Fruit fly (Drosophila melanogaster) whole organism, wandering third instar larva: ENCODE measurements around the gene Mur29B.
A peak's percentile ranks its signal among the peaks of the same experiment; 100 is the strongest.

Experiments used
- Abd-B ChIP-seq: fragments of >200 bp; optimal IDR thresholded peaks from 2 replicates; lab custom pipeline; 2017; ENCODE audit warnings: missing biosample characterization, missing genetic modification characterization
- CG32264 ChIP-seq: fragments of 200-800 bp; sonication (Bioruptor generic); optimal IDR thresholded peaks from 2 replicates; lab custom pipeline; 2016; ENCODE audit warnings: missing biosample characterization, missing genetic modification characterization
- CG9705 ChIP-seq: fragments of 200-800 bp; sonication (Bioruptor generic); optimal IDR thresholded peaks from 2 replicates; lab custom pipeline; 2018; ENCODE audit warnings: missing biosample characterization, mild to moderate bottlenecking, missing genetic modification characterization
- CrebA ChIP-seq: fragments of 200-800 bp; sonication (Bioruptor generic); optimal IDR thresholded peaks from 2 replicates; lab custom pipeline; 2016; ENCODE audit warnings: missing biosample characterization, mild to moderate bottlenecking, missing genetic modification characterization, borderline replicate concordance
- Dfd ChIP-seq: fragments of >200 bp; optimal IDR thresholded peaks from 2 replicates; lab custom pipeline; 2017; ENCODE audit warnings: missing biosample characterization, missing genetic modification characterization
- Dif ChIP-seq: fragments of 200-275, 200-300 bp; sonication (Bioruptor generic); optimal IDR thresholded peaks from 2 replicates; lab custom pipeline; 2018; ENCODE audit warnings: missing biosample characterization, missing genetic modification characterization; ENCODE audit not compliant: partially characterized antibody
- HLH106 ChIP-seq: fragments of 200-800 bp; optimal IDR thresholded peaks from 3 replicates; lab custom pipeline; 2019; ENCODE audit warnings: missing biosample characterization, mild to moderate bottlenecking, missing genetic modification characterization, moderate library complexity
- Hr78 ChIP-seq: fragments of >200 bp; optimal IDR thresholded peaks from 2 replicates; lab custom pipeline; 2017; ENCODE audit warnings: missing biosample characterization, missing genetic modification characterization
- Hr83 ChIP-seq: fragments of 200-300 bp; sonication (Bioruptor generic); optimal IDR thresholded peaks from 2 replicates; lab custom pipeline; 2016; ENCODE audit warnings: missing biosample characterization, mild to moderate bottlenecking, missing genetic modification characterization, moderate library complexity; ENCODE audit not compliant: poor library complexity, severe bottlenecking
- Jra ChIP-seq: sonication (Bioruptor generic); optimal IDR thresholded peaks from 2 replicates; lab custom pipeline; 2016; ENCODE audit warnings: missing biosample characterization, missing genetic modification characterization
- Mio ChIP-seq: sonication (Bioruptor generic); optimal IDR thresholded peaks from 2 replicates; lab custom pipeline; 2016; ENCODE audit warnings: missing biosample characterization, missing genetic modification characterization
- Myc ChIP-seq: fragments of >200 bp; optimal IDR thresholded peaks from 2 replicates; lab custom pipeline; 2017
- N ChIP-seq: fragments of >200 bp; optimal IDR thresholded peaks from 2 replicates; lab custom pipeline; 2018; ENCODE audit warnings: missing biosample characterization, missing external identifiers, missing genetic modification characterization
- OdsH ChIP-seq: fragments of 200-800 bp; sonication (Bioruptor generic); optimal IDR thresholded peaks from 2 replicates; lab custom pipeline; 2016; ENCODE audit warnings: missing biosample characterization, mild to moderate bottlenecking, missing genetic modification characterization
- Rel ChIP-seq, 2 experiments: fragments of 200-800 bp; sonication (Bioruptor generic) in 1 of 2; optimal IDR thresholded peaks; 2 replicates in 1 of 2; 3 replicates in 1 of 2; lab custom pipeline; 2016 to 2019; ENCODE audit warnings: mild to moderate bottlenecking in 2 of 2, missing biosample characterization in 2 of 2, missing genetic modification characterization in 2 of 2, moderate library complexity in 1 of 2
- Sp1 ChIP-seq: fragments of 200-800 bp; sonication (Bioruptor generic); optimal IDR thresholded peaks from 3 replicates; lab custom pipeline; 2019; ENCODE audit warnings: missing biosample characterization, mild to moderate bottlenecking, missing genetic modification characterization, moderate library complexity
- br ChIP-seq: fragments of 200-800 bp; sonication (Bioruptor generic); optimal IDR thresholded peaks from 2 replicates; lab custom pipeline; 2016; ENCODE audit warnings: missing biosample characterization, missing genetic modification characterization
- dl ChIP-seq, 2 experiments: fragments of 175-275, 200-275 bp in 1 of 2; fragments of 200-275 bp in 1 of 2; sonication (Bioruptor generic); optimal IDR thresholded peaks; lab custom pipeline; 2018; ENCODE audit warnings: mild to moderate bottlenecking in 2 of 2, missing biosample characterization in 2 of 2, missing genetic modification characterization in 2 of 2, moderate library complexity in 2 of 2; ENCODE audit not compliant: partially characterized antibody in 2 of 2, insufficient read depth in 1 of 2
- dmrt93B ChIP-seq: fragments of 200-800 bp; sonication (Bioruptor generic); optimal IDR thresholded peaks from 2 replicates; lab custom pipeline; 2018; ENCODE audit warnings: missing biosample characterization, mild to moderate bottlenecking, missing genetic modification characterization
- dsf ChIP-seq: sonication (Bioruptor generic); optimal IDR thresholded peaks from 2 replicates; lab custom pipeline; 2016; ENCODE audit warnings: missing biosample characterization, missing genetic modification characterization, borderline replicate concordance
- ey ChIP-seq: fragments of 200-800 bp; sonication (Bioruptor generic); optimal IDR thresholded peaks from 2 replicates; lab custom pipeline; 2016; ENCODE audit warnings: missing biosample characterization, missing genetic modification characterization
- foxo ChIP-seq, 2 experiments: fragments of 200-800 bp; sonication (Bioruptor generic); optimal IDR thresholded peaks; 2 replicates in 1 of 2; 3 replicates in 1 of 2; lab custom pipeline; 2016 to 2017; ENCODE audit warnings: missing biosample characterization in 2 of 2, missing genetic modification characterization in 2 of 2
- fru ChIP-seq: fragments of 200-800 bp; sonication (Bioruptor generic); optimal IDR thresholded peaks from 3 replicates; lab custom pipeline; 2016; ENCODE audit warnings: missing biosample characterization, mild to moderate bottlenecking, missing genetic modification characterization
- h ChIP-seq: fragments of 200-800 bp; sonication (Bioruptor generic); optimal IDR thresholded peaks from 3 replicates; lab custom pipeline; 2016; ENCODE audit warnings: missing biosample characterization, mild to moderate bottlenecking, missing genetic modification characterization
- lola ChIP-seq: fragments of >200 bp; optimal IDR thresholded peaks from 2 replicates; lab custom pipeline; 2017; ENCODE audit warnings: missing biosample characterization, missing genetic modification characterization
- psq ChIP-seq: fragments of 200-800 bp; sonication (Bioruptor generic); optimal IDR thresholded peaks from 3 replicates; lab custom pipeline; 2017; ENCODE audit warnings: missing biosample characterization, mild to moderate bottlenecking, missing genetic modification characterization, moderate library complexity
- sage ChIP-seq: fragments of 200-800 bp; sonication (Bioruptor generic); optimal IDR thresholded peaks from 2 replicates; lab custom pipeline; 2016; ENCODE audit warnings: missing biosample characterization, mild to moderate bottlenecking, missing genetic modification characterization
- sv ChIP-seq: fragments of 200-800 bp; sonication (Bioruptor generic); optimal IDR thresholded peaks from 3 replicates; lab custom pipeline; 2016; ENCODE audit warnings: missing biosample characterization, missing genetic modification characterization
- woc ChIP-seq: sonication (Bioruptor generic); optimal IDR thresholded peaks from 2 replicates; lab custom pipeline; 2016; ENCODE audit warnings: missing biosample characterization, mild to moderate bottlenecking, missing genetic modification characterization

Mur29B gene

DNA sequence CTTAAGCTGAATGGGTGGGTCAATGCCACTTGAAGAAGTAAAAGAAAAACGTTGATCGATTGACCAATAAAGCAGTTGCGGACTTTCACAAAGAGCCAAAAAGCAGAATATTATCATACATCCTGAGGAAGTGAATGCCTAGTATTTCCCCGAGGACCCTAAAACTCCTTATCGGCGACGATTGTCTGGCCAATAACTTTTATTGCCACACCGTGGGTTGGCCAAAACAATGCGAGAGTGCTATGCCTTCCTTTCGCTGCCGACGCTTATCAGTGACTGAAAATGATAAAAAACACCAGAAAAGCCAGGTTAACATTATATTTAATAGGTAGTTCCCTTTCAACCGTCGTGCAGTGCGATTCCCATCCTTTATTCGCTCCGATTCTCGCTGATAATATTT, at the start of gene Mur29B:
Gene Mur29B (plus strand): TSS at position 324 of the 400 bp plus-strand sequence.
- TF ChIP-seq Hr78 (GFP tag; lab: Kevin White, UChicago) = no peak
- peak; percentile 22 for TF ChIP-seq CrebA
- TF ChIP-seq lola (GFP tag; lab: Kevin White, UChicago) = no peak
- TF ChIP-seq br = peak; percentile 2
- TF ChIP-seq Hr83 = peak; percentile 29
- no peak for TF ChIP-seq Rel (GFP tag; optimal IDR thresholded peaks at IDR 0.05; lab: Kevin White, UChicago)
- TF ChIP-seq Rel (tag; optimal IDR thresholded peaks at IDR 0.05; lab: Kevin White, UChicago) = peak; percentile 92

DNA sequence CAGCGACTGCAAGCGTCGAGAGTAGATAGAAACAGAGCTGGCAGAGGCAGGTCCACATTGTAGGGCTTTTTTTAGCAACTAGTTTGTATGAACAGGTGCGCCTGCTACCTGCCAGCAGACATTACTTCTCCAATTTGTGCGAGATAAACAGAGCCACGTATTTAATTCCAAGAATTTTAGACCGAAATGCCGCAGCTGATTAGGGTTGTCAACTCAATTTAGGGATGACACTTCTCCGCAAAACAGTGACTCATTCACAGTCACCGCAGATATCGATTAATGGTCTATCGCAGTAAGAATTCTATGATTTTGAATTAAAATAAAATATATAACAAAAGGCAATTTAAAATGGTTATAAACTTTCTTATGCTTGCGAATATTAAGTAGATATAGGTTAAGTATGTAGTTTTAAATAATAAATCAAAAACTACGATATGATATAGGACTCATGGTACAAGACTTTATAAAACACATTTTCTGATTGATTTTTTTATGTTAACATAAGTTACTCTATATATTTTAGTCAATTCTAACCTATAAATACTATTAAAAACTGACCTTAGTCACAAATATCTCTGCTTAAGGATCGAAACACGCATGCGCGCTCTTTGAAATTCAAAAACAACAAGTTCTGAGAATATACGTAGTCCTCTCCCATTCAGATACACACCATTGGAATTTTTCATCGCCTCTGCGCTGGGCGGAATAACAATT, 49.1 kb upstream of the Mur29B start, which contains the start of the genes wol and Scgalpha:
Gene wol (minus strand): TSS at position 220 of the 714 bp plus-strand sequence.
Gene Scgalpha (plus strand): TSS at position 664 of the 714 bp plus-strand sequence.
- TF ChIP-seq h (no peak), Sp1 (GFP tag; lab: Kevin White, UChicago) (no peak), dl (GFP tag; optimal IDR thresholded peaks at IDR 0.05; lab: Kevin White, UChicago; ENCODE audit: insufficient read depth in 1 of 2, partially characterized antibody in 2 of 2) (no peak), sage (GFP tag; lab: Kevin White, UChicago) (no peak)
- TF ChIP-seq, all 38 proteins: peak for 0

DNA sequence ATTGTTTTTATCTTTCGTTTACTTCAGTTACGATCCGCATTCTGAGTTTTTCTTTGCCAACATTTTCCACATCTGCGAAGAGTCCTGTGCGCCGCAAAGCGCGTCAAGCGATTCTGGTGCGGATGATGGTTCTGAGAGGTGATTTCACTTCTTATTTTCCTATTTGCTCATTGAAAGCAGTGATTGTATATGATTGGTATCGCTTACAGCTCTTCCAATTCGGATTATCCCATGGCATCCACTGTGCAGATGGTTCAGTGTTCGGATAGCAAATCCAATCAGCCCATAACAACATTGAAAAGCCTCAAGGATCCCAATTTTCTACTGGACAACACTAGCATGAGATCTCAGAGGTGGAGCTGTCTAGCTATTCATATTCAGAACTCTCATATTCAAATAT, 47.4 kb upstream of the Mur29B start:
- TF ChIP-seq Abd-B (GFP tag; lab: Kevin White, UChicago) = no peak
- no peak for TF ChIP-seq fru (GFP tag; lab: Kevin White, UChicago)
- no peak for TF ChIP-seq dl (GFP tag; optimal IDR thresholded peaks at IDR 0.05; lab: Kevin White, UChicago; ENCODE audit: insufficient read depth in 1 of 2, partially characterized antibody in 2 of 2)
- TF ChIP-seq foxo (GFP tag; optimal IDR thresholded peaks at IDR 0.05; lab: Kevin White, UChicago) = no peak
- TF ChIP-seq CG32264 (GFP tag; lab: Kevin White, UChicago) = no peak
- TF ChIP-seq ey = no peak

DNA sequence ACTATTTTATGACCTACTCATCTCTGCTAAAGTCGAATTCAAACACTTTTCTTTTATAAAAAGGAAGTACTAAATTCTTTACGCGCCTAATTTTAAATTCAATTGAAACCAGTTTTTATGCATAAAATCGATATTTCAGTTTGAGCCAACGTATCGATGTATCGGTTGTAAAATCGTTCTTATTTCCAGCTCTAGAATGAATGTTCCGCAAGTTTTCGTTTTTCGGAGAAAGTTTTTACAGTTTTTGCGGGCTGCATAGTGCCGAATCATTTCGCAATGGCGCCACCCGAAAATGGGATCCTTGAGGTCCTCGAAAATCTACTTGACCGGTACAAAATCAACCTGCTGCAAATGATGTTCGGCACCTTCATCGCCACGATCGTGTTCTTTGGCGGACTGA, 46.6 kb upstream of the Mur29B start, which contains the start of gene CG7840:
Gene CG7840 (plus strand): TSS at position 178 of the 400 bp plus-strand sequence.
- no peak for TF ChIP-seq HLH106 (tag; lab: Kevin White, UChicago)
- no peak for TF ChIP-seq N (GFP tag; lab: Kevin White, UChicago)
- no peak for TF ChIP-seq woc
- TF ChIP-seq Sp1 (GFP tag; lab: Kevin White, UChicago) = no peak
- TF ChIP-seq, all 38 proteins: peak for 0

DNA sequence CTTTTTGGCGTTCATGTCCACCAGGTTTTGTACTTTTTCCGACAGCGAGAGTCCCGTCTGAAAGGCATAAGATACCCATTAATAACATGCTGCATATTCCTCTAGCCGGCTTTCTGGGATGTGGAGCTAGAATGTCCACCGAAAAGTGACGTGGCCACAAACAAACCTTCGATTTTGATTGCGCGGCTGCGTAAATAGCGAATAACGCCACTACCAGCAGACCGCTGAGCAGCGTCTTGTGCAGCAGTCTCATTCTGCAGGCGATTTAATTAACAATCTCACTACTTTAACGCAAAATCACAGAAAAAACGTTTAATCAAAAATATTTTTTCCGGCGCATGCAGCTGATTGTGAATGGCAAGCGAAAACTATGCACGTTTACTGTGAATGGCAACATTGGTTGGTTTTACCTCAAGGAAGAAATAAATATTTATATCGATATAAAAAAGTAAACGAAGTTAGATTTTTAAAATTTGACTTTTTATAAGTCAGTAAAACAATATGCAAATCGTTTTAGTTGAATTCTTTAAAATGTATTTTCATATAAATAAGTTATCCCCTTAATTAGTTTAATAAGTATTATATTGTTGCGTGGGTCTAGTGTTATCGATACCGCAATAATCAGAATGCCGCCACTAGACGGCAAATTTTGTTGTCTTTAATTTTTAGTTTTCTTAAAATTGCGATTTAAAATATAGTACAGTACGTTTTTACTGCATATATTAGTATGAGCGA, 44.0 kb upstream of the Mur29B start, which contains the start of the genes Ostgamma and Mettl14:
Gene Ostgamma (minus strand): TSS at position 376 of the 735 bp plus-strand sequence.
Gene Mettl14 (plus strand): TSS at position 611 of the 735 bp plus-strand sequence.
- TF ChIP-seq CG32264 (GFP tag; lab: Kevin White, UChicago) = no peak
- no peak for TF ChIP-seq Sp1 (GFP tag; lab: Kevin White, UChicago)
- TF ChIP-seq Jra (GFP tag; lab: Kevin White, UChicago) = peak; percentile 40
- no peak for TF ChIP-seq fru (GFP tag; lab: Kevin White, UChicago)
- TF ChIP-seq N (GFP tag; lab: Kevin White, UChicago) = no peak
- TF ChIP-seq Mio (GFP tag; lab: Kevin White, UChicago) = no peak
- TF ChIP-seq Rel (GFP tag; optimal IDR thresholded peaks at IDR 0.05; lab: Kevin White, UChicago) = no peak
- TF ChIP-seq Rel (tag; optimal IDR thresholded peaks at IDR 0.05; lab: Kevin White, UChicago) = peak; percentile 46
- TF ChIP-seq OdsH (GFP tag; lab: Kevin White, UChicago) = peak; percentile 24
- peak; percentile 21 for TF ChIP-seq HLH106 (tag; lab: Kevin White, UChicago)
- TF ChIP-seq h = no peak
- no peak for TF ChIP-seq dmrt93B (GFP tag; lab: Kevin White, UChicago)
- peak; percentile 15 for TF ChIP-seq sv (GFP tag; lab: Kevin White, UChicago)
- peak; percentile 8 for TF ChIP-seq Myc
- no peak for TF ChIP-seq Dif (GFP tag; lab: Kevin White, UChicago)
- peak; percentile 29 for TF ChIP-seq dsf (GFP tag; lab: Kevin White, UChicago)
- no peak for TF ChIP-seq lola (GFP tag; lab: Kevin White, UChicago)
- TF ChIP-seq woc = no peak
- no peak for TF ChIP-seq Dfd (GFP tag; lab: Kevin White, UChicago)
- TF ChIP-seq psq (GFP tag; lab: Kevin White, UChicago) = peak; percentile 9
- TF ChIP-seq sage (GFP tag; lab: Kevin White, UChicago) = no peak
- TF ChIP-seq foxo (GFP tag; optimal IDR thresholded peaks at IDR 0.05; lab: Kevin White, UChicago) = no peak
- no peak for TF ChIP-seq CG9705 (GFP tag; lab: Kevin White, UChicago)
